Worm (Caenorhabditis elegans) whole organism, midembryonic: ENCODE results near the gene C09F5.1.

ENCODE experiments used
- cog-1 ChIP-seq: sonication (generic microtip); optimal IDR thresholded peaks from 2 replicates; lab custom pipeline; 2016; ENCODE audit warnings: missing genetic modification characterization, missing compliant biosample characterization
- flt-1 ChIP-seq: fragments of 200-800 bp; sonication (Bioruptor generic); IDR thresholded peaks from 2 replicates; pipeline ENCODE4 v1.3.6; 2022; ENCODE audit warnings: missing genetic modification characterization, missing compliant biosample characterization
- med-1 ChIP-seq: sonication (generic microtip); optimal IDR thresholded peaks from 2 replicates; lab custom pipeline; 2017; ENCODE audit warnings: missing genetic modification characterization, mild to moderate bottlenecking, missing compliant biosample characterization, antibody characterized with exemption, missing genetic modification reagents; ENCODE audit not compliant: insufficient read depth
- ref-1 ChIP-seq: fragments of 200-800 bp; sonication (Bioruptor generic); conservative IDR thresholded peaks from 2 replicates; pipeline ENCODE4 v1.3.6; 2022; ENCODE audit warnings: missing genetic modification reagents, missing genetic modification characterization, missing compliant biosample characterization

DNA sequence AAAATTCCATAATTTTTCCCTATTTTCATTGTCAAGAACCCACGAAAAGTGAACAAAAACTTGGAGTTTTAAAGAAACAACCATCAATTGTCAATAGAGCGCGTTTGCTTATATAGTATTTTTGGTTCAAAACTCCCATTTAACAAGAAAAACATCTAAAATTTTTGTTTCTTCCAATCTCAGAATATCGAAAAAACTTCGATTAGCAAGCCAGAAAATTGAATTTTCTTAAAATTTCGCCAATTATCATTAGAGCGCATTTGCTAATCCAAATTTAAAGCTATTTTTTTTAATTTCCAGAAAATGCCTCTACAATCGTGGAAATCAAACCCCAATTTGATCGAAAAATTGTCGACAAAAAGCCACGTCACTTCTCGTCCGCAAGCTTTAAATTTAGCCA, 12.1 kb upstream of the C09F5.1 start, which contains the start of gene orai-1:
- no peak for TF ChIP-seq med-1 (GFP tag; lab: Kevin White, UChicago)
- no peak for TF ChIP-seq ref-1 (GFP tag; lab: Robert Waterston, UW)
- no peak for TF ChIP-seq cog-1
- TF ChIP-seq flt-1 (GFP tag; lab: Robert Waterston, UW) = no peak
